Fruit fly (Drosophila melanogaster): ENCODE measurements around the gene CG11779.
A peak's percentile ranks its signal among the peaks of the same experiment; 100 is the strongest.

The CG11779 gene

DNA sequence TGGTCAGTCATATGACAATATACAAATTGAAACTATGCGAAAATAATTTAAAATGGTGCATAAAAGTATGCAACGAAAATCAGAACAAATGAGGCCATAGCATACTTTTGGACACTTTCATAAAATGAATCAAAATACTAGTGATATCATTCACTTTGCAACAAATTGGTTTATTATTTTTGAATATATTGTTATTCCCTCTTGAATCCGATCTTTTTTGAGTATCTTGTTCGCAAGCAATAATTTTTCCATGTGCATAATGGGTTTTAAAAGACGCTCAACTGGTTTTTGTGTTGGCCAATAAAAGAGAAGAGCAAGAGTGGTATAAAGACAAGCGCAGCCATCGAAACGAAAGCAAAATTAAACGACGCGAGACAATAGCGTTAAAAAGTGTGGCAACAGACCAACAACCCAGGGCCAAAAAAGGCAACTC is 28.1 kb upstream of the CG11779 start (continued):
- TF ChIP-seq fd3F (GFP tag; optimal IDR thresholded peaks at IDR 0.05) (peak; percentile 22), ap (GFP tag; IDR thresholded peaks at IDR 0.05) (no peak), CG17612 (GFP tag; IDR thresholded peaks at IDR 0.05) (peak; percentile 98), Nf-YC (tag; optimal IDR thresholded peaks at IDR 0.05) (peak; percentile 55), NfI (GFP tag; optimal IDR thresholded peaks at IDR 0.05) (peak; percentile 30), CG30403 (GFP tag; optimal IDR thresholded peaks at IDR 0.05) (peak; percentile 24), CG2712 (tag; optimal IDR thresholded peaks at IDR 0.05) (peak; percentile 14), Sry-δ (GFP tag; optimal IDR thresholded peaks at IDR 0.05) (no peak), dmrt99B (tag; optimal IDR thresholded peaks at IDR 0.05) (peak; percentile 63), CG14710 (tag; optimal IDR thresholded peaks at IDR 0.05) (no peak), pb (GFP tag; optimal IDR thresholded peaks at IDR 0.05) (no peak), Myb (GFP tag; optimal IDR thresholded peaks at IDR 0.05) (no peak), Poxn (GFP tag; IDR thresholded peaks at IDR 0.05) (no peak), Bdp1 (GFP tag; optimal IDR thresholded peaks at IDR 0.05) (no peak), Lhr (GFP tag; optimal IDR thresholded peaks at IDR 0.05) (no peak), bsh (GFP tag; optimal IDR thresholded peaks at IDR 0.05) (peak in 1 of 2 experiments; percentile 83), grau (tag; optimal IDR thresholded peaks at IDR 0.05) (peak; percentile 48), Drgx (GFP tag; IDR thresholded peaks at IDR 0.05) (no peak), CG12769 (tag; optimal IDR thresholded peaks at IDR 0.05) (no peak), Lim3 (GFP tag; IDR thresholded peaks at IDR 0.05) (no peak), Ets97D (GFP tag; optimal IDR thresholded peaks at IDR 0.05) (no peak), sd (tag; optimal IDR thresholded peaks at IDR 0.05) (no peak), ranshi (GFP tag; IDR thresholded peaks at IDR 0.05) (no peak), ro (GFP tag; IDR thresholded peaks at IDR 0.05) (no peak), CG14441 (GFP tag; IDR thresholded peaks at IDR 0.05) (no peak), bowl (GFP tag; IDR thresholded peaks at IDR 0.05) (no peak), CG17359 (tag; optimal IDR thresholded peaks at IDR 0.05) (peak; percentile 10), CG6175 (GFP tag; IDR thresholded peaks at IDR 0.05) (no peak), NFAT (GFP tag; IDR thresholded peaks at IDR 0.05) (no peak), CG17385 (GFP tag; optimal IDR thresholded peaks at IDR 0.05) (peak; percentile 13), row (GFP tag; IDR thresholded peaks at IDR 0.05) (peak; percentile 68), abd-A (tag; optimal IDR thresholded peaks at IDR 0.05) (peak; percentile 15), knrl (GFP tag; IDR thresholded peaks at IDR 0.05; ENCODE audit: partially characterized antibody) (no peak), CG17361 (GFP tag; IDR thresholded peaks at IDR 0.05) (0 out of 3 replicates have a peak, but pooled peaks have one; percentile 21), CG7745 (tag; optimal IDR thresholded peaks at IDR 0.05) (no peak), sna (GFP tag; IDR thresholded peaks at IDR 0.05; ENCODE audit: partially characterized antibody) (no peak), sob (GFP tag; IDR thresholded peaks at IDR 0.05) (no peak; the same call in 1 of the 2 replicates), ci (GFP tag; IDR thresholded peaks at IDR 0.05) (no peak), CG3065 (GFP tag; optimal IDR thresholded peaks at IDR 0.05) (no peak), caup (GFP tag; optimal IDR thresholded peaks at IDR 0.05; ENCODE audit: severe bottlenecking) (no peak), tup (GFP tag; optimal IDR thresholded peaks at IDR 0.05) (no peak), nom (GFP tag; optimal IDR thresholded peaks at IDR 0.05) (peak; percentile 35), CG12071 (GFP tag; optimal IDR thresholded peaks at IDR 0.05) (no peak), Spps (tag; optimal IDR thresholded peaks at IDR 0.05) (no peak), CG4424 (GFP tag; optimal IDR thresholded peaks at IDR 0.05) (no peak), luna (GFP tag; optimal IDR thresholded peaks at IDR 0.05) (no peak)

All from whole organism, embryonic.